Fruit fly (Drosophila melanogaster) whole organism, wandering third instar larva: Measurements from ENCODE around the gene Mlc2.

Experiments
- Abd-B ChIP-seq: fragments of >200 bp; optimal IDR thresholded peaks from 2 replicates; lab custom pipeline; 2017; ENCODE audit warnings: missing biosample characterization, missing genetic modification characterization
- CG32264 ChIP-seq: fragments of 200-800 bp; sonication (Bioruptor generic); optimal IDR thresholded peaks from 2 replicates; lab custom pipeline; 2016; ENCODE audit warnings: missing biosample characterization, missing genetic modification characterization
- CG9705 ChIP-seq: fragments of 200-800 bp; sonication (Bioruptor generic); optimal IDR thresholded peaks from 2 replicates; lab custom pipeline; 2018; ENCODE audit warnings: missing biosample characterization, mild to moderate bottlenecking, missing genetic modification characterization
- CrebA ChIP-seq: fragments of 200-800 bp; sonication (Bioruptor generic); optimal IDR thresholded peaks from 2 replicates; lab custom pipeline; 2016; ENCODE audit warnings: missing biosample characterization, mild to moderate bottlenecking, missing genetic modification characterization, borderline replicate concordance
- Dfd ChIP-seq: fragments of >200 bp; optimal IDR thresholded peaks from 2 replicates; lab custom pipeline; 2017; ENCODE audit warnings: missing biosample characterization, missing genetic modification characterization
- Dif ChIP-seq: fragments of 200-275, 200-300 bp; sonication (Bioruptor generic); optimal IDR thresholded peaks from 2 replicates; lab custom pipeline; 2018; ENCODE audit warnings: missing biosample characterization, missing genetic modification characterization; ENCODE audit not compliant: partially characterized antibody
- GATAd ChIP-seq: sonication (Bioruptor generic); optimal IDR thresholded peaks from 2 replicates; lab custom pipeline; 2016; ENCODE audit warnings: missing biosample characterization, missing genetic modification characterization
- HLH106 ChIP-seq: fragments of 200-800 bp; optimal IDR thresholded peaks from 3 replicates; lab custom pipeline; 2019; ENCODE audit warnings: missing biosample characterization, mild to moderate bottlenecking, missing genetic modification characterization, moderate library complexity
- Hnf4 ChIP-seq: fragments of 200-800 bp; sonication (Bioruptor generic); optimal IDR thresholded peaks from 2 replicates; lab custom pipeline; 2016; ENCODE audit warnings: missing biosample characterization, mild to moderate bottlenecking, missing genetic modification characterization
- Hr78 ChIP-seq: fragments of >200 bp; optimal IDR thresholded peaks from 2 replicates; lab custom pipeline; 2017; ENCODE audit warnings: missing biosample characterization, missing genetic modification characterization
- Hr83 ChIP-seq: fragments of 200-300 bp; sonication (Bioruptor generic); optimal IDR thresholded peaks from 2 replicates; lab custom pipeline; 2016; ENCODE audit warnings: missing biosample characterization, mild to moderate bottlenecking, missing genetic modification characterization, moderate library complexity; ENCODE audit not compliant: poor library complexity, severe bottlenecking
- Jra ChIP-seq: sonication (Bioruptor generic); optimal IDR thresholded peaks from 2 replicates; lab custom pipeline; 2016; ENCODE audit warnings: missing biosample characterization, missing genetic modification characterization
- Mio ChIP-seq: sonication (Bioruptor generic); optimal IDR thresholded peaks from 2 replicates; lab custom pipeline; 2016; ENCODE audit warnings: missing biosample characterization, missing genetic modification characterization
- Myc ChIP-seq: fragments of >200 bp; optimal IDR thresholded peaks from 2 replicates; lab custom pipeline; 2017
- N ChIP-seq: fragments of >200 bp; optimal IDR thresholded peaks from 2 replicates; lab custom pipeline; 2018; ENCODE audit warnings: missing biosample characterization, missing external identifiers, missing genetic modification characterization
- OdsH ChIP-seq: fragments of 200-800 bp; sonication (Bioruptor generic); optimal IDR thresholded peaks from 2 replicates; lab custom pipeline; 2016; ENCODE audit warnings: missing biosample characterization, mild to moderate bottlenecking, missing genetic modification characterization
- Rel ChIP-seq, 2 experiments: fragments of 200-800 bp; sonication (Bioruptor generic) in 1 of 2; optimal IDR thresholded peaks; 2 replicates in 1 of 2; 3 replicates in 1 of 2; lab custom pipeline; 2016 to 2019; ENCODE audit warnings: mild to moderate bottlenecking in 2 of 2, missing biosample characterization in 2 of 2, missing genetic modification characterization in 2 of 2, moderate library complexity in 1 of 2
- Sp1 ChIP-seq: fragments of 200-800 bp; sonication (Bioruptor generic); optimal IDR thresholded peaks from 3 replicates; lab custom pipeline; 2019; ENCODE audit warnings: missing biosample characterization, mild to moderate bottlenecking, missing genetic modification characterization, moderate library complexity
- Vsx2 ChIP-seq: fragments of 200-300, 225-300 bp; sonication (Bioruptor generic); optimal IDR thresholded peaks from 2 replicates; lab custom pipeline; 2018; ENCODE audit warnings: missing biosample characterization, missing genetic modification characterization; ENCODE audit not compliant: partially characterized antibody
- br ChIP-seq: fragments of 200-800 bp; sonication (Bioruptor generic); optimal IDR thresholded peaks from 2 replicates; lab custom pipeline; 2016; ENCODE audit warnings: missing biosample characterization, missing genetic modification characterization
- brk ChIP-seq: fragments of 200-800 bp; sonication (Bioruptor generic); optimal IDR thresholded peaks from 2 replicates; lab custom pipeline; 2016; ENCODE audit warnings: missing biosample characterization, mild to moderate bottlenecking, missing genetic modification characterization
- dl ChIP-seq, 2 experiments: fragments of 175-275, 200-275 bp in 1 of 2; fragments of 200-275 bp in 1 of 2; sonication (Bioruptor generic); optimal IDR thresholded peaks; lab custom pipeline; 2018; ENCODE audit warnings: mild to moderate bottlenecking in 2 of 2, missing biosample characterization in 2 of 2, missing genetic modification characterization in 2 of 2, moderate library complexity in 2 of 2; ENCODE audit not compliant: partially characterized antibody in 2 of 2, insufficient read depth in 1 of 2
- dmrt93B ChIP-seq: fragments of 200-800 bp; sonication (Bioruptor generic); optimal IDR thresholded peaks from 2 replicates; lab custom pipeline; 2018; ENCODE audit warnings: missing biosample characterization, mild to moderate bottlenecking, missing genetic modification characterization
- dsf ChIP-seq: sonication (Bioruptor generic); optimal IDR thresholded peaks from 2 replicates; lab custom pipeline; 2016; ENCODE audit warnings: missing biosample characterization, missing genetic modification characterization, borderline replicate concordance
- ey ChIP-seq: fragments of 200-800 bp; sonication (Bioruptor generic); optimal IDR thresholded peaks from 2 replicates; lab custom pipeline; 2016; ENCODE audit warnings: missing biosample characterization, missing genetic modification characterization
- foxo ChIP-seq, 2 experiments: fragments of 200-800 bp; sonication (Bioruptor generic); optimal IDR thresholded peaks; 2 replicates in 1 of 2; 3 replicates in 1 of 2; lab custom pipeline; 2016 to 2017; ENCODE audit warnings: missing biosample characterization in 2 of 2, missing genetic modification characterization in 2 of 2
- fru ChIP-seq: fragments of 200-800 bp; sonication (Bioruptor generic); optimal IDR thresholded peaks from 3 replicates; lab custom pipeline; 2016; ENCODE audit warnings: missing biosample characterization, mild to moderate bottlenecking, missing genetic modification characterization
- h ChIP-seq: fragments of 200-800 bp; sonication (Bioruptor generic); optimal IDR thresholded peaks from 3 replicates; lab custom pipeline; 2016; ENCODE audit warnings: missing biosample characterization, mild to moderate bottlenecking, missing genetic modification characterization
- jim ChIP-seq: fragments of 175-275, 200-325 bp; sonication (Bioruptor generic); optimal IDR thresholded peaks from 2 replicates; lab custom pipeline; 2016; ENCODE audit warnings: missing biosample characterization, mild to moderate bottlenecking, missing genetic modification characterization
- lola ChIP-seq: fragments of >200 bp; optimal IDR thresholded peaks from 2 replicates; lab custom pipeline; 2017; ENCODE audit warnings: missing biosample characterization, missing genetic modification characterization
- pan ChIP-seq: fragments of >200 bp; optimal IDR thresholded peaks from 2 replicates; lab custom pipeline; 2017
- psq ChIP-seq: fragments of 200-800 bp; sonication (Bioruptor generic); optimal IDR thresholded peaks from 3 replicates; lab custom pipeline; 2017; ENCODE audit warnings: missing biosample characterization, mild to moderate bottlenecking, missing genetic modification characterization, moderate library complexity
- rgr ChIP-seq: fragments of 200-800 bp; sonication (Bioruptor generic); optimal IDR thresholded peaks from 3 replicates; lab custom pipeline; 2016; ENCODE audit warnings: missing biosample characterization, mild to moderate bottlenecking, missing genetic modification characterization
- sage ChIP-seq: fragments of 200-800 bp; sonication (Bioruptor generic); optimal IDR thresholded peaks from 2 replicates; lab custom pipeline; 2016; ENCODE audit warnings: missing biosample characterization, mild to moderate bottlenecking, missing genetic modification characterization
- sv ChIP-seq: fragments of 200-800 bp; sonication (Bioruptor generic); optimal IDR thresholded peaks from 3 replicates; lab custom pipeline; 2016; ENCODE audit warnings: missing biosample characterization, missing genetic modification characterization
- tai ChIP-seq: sonication (Bioruptor generic); optimal IDR thresholded peaks from 2 replicates; lab custom pipeline; 2016; ENCODE audit warnings: missing biosample characterization, missing genetic modification characterization
- usp ChIP-seq: fragments of >200 bp; optimal IDR thresholded peaks from 2 replicates; lab custom pipeline; 2017; ENCODE audit warnings: missing biosample characterization, missing genetic modification characterization
- woc ChIP-seq: sonication (Bioruptor generic); optimal IDR thresholded peaks from 2 replicates; lab custom pipeline; 2016; ENCODE audit warnings: missing biosample characterization, mild to moderate bottlenecking, missing genetic modification characterization

Mlc2 gene

DNA sequence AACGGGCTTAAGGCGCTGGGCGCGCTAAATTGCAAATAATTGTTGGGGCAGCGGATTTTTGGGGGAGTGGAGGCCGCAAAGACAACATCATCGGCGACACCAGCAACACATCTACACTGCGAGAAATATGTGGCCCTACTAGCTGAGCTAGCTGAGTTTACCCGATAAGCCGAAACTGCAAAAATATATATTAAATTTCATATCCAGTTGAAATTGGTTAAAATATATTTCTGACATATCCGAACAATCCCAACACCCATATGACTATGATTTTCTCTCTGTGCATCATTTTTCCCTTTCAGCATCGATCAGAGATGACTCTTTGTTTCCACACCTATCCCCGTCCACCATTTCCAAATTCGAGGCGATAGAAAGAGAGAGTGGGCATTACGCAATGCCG, 15.5 kb upstream of the Mlc2 start:
- TF ChIP-seq CG9705, result no peak
- TF ChIP-seq pan (lab: Kevin White, UChicago), result no peak
- no peak for TF ChIP-seq tai (GFP tag; lab: Kevin White, UChicago)
- no peak for TF ChIP-seq brk
- TF ChIP-seq Sp1 (GFP tag; lab: Kevin White, UChicago), result peak; percentile 39
- TF ChIP-seq Myc (lab: Kevin White, UChicago), result no peak
- TF ChIP-seq N, result no peak
- TF ChIP-seq sage, result no peak
- peak; percentile 63 for TF ChIP-seq ey (GFP tag; lab: Kevin White, UChicago)
- no peak for TF ChIP-seq Hr78 (GFP tag; lab: Kevin White, UChicago)
- TF ChIP-seq Hr83 (GFP tag; lab: Kevin White, UChicago), result no peak
- peak; percentile 76 for TF ChIP-seq h (GFP tag; lab: Kevin White, UChicago)
- TF ChIP-seq dmrt93B (GFP tag; lab: Kevin White, UChicago), result no peak
- TF ChIP-seq usp (GFP tag; lab: Kevin White, UChicago), result no peak
- TF ChIP-seq dsf (GFP tag; lab: Kevin White, UChicago), result no peak
- TF ChIP-seq fru, result peak; percentile 69
- TF ChIP-seq rgr, result peak; percentile 63
- peak; percentile 17 for TF ChIP-seq woc (GFP tag; lab: Kevin White, UChicago)
- TF ChIP-seq lola (GFP tag; lab: Kevin White, UChicago), result no peak
- no peak for TF ChIP-seq Dif (GFP tag; lab: Kevin White, UChicago)
- no peak for TF ChIP-seq Jra
- TF ChIP-seq dl (GFP tag; optimal IDR thresholded peaks at IDR 0.05; lab: Kevin White, UChicago; ENCODE audit: insufficient read depth in 1 of 2, partially characterized antibody in 2 of 2), result no peak
- TF ChIP-seq OdsH (GFP tag; lab: Kevin White, UChicago), result peak; percentile 46
- peak; percentile 67 for TF ChIP-seq br (GFP tag; lab: Kevin White, UChicago)
- peak; percentile 62 for TF ChIP-seq HLH106 (tag; lab: Kevin White, UChicago)
- TF ChIP-seq Hnf4, result peak; percentile 32
- no peak for TF ChIP-seq CrebA (GFP tag; lab: Kevin White, UChicago)
- peak; percentile 36 for TF ChIP-seq CG32264 (GFP tag; lab: Kevin White, UChicago)
- peak in 1 of 2 experiments; percentile 67 for TF ChIP-seq foxo (GFP tag; optimal IDR thresholded peaks at IDR 0.05; lab: Kevin White, UChicago)
- no peak for TF ChIP-seq Mio (GFP tag; lab: Kevin White, UChicago)
- TF ChIP-seq Dfd (GFP tag; lab: Kevin White, UChicago), result no peak
- TF ChIP-seq sv, result peak; percentile 48
- TF ChIP-seq GATAd (GFP tag; lab: Kevin White, UChicago), result no peak
- peak; percentile 44 for TF ChIP-seq psq (GFP tag; lab: Kevin White, UChicago)
- TF ChIP-seq Abd-B, result no peak
- no peak for TF ChIP-seq jim (GFP tag; lab: Kevin White, UChicago)
- no peak for TF ChIP-seq Rel (GFP tag; optimal IDR thresholded peaks at IDR 0.05; lab: Kevin White, UChicago)
- TF ChIP-seq Rel (tag; optimal IDR thresholded peaks at IDR 0.05; lab: Kevin White, UChicago), result no peak

DNA sequence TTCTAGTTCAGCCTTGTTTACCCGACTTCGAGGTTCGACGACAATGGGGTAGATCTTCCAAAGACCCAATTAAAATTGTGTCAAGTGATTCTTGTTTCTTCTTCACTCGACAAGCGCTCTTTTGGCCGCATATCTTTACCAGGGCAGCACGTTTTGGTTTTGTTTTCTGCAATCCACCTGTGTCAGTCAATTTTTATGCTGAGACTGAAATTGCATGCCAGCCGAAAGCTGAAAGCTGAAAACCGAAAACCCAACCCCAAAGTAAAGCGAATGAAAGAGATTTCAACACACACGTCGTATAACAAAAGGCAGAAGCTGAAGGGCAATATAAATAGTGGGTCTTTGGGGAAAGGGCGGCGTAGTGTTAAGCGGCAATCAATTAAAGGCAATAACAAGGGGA, 15.0 kb upstream of the Mlc2 start:
- TF ChIP-seq dmrt93B (GFP tag; lab: Kevin White, UChicago) (no peak), Dif (GFP tag; lab: Kevin White, UChicago) (no peak), Vsx2 (no peak), jim (GFP tag; lab: Kevin White, UChicago) (no peak), ey (GFP tag; lab: Kevin White, UChicago) (no peak), HLH106 (tag; lab: Kevin White, UChicago) (no peak), Hnf4 (no peak), br (GFP tag; lab: Kevin White, UChicago) (no peak), brk (no peak), dl (GFP tag; optimal IDR thresholded peaks at IDR 0.05; lab: Kevin White, UChicago; ENCODE audit: insufficient read depth in 1 of 2, partially characterized antibody in 2 of 2) (no peak), usp (GFP tag; lab: Kevin White, UChicago) (no peak), dsf (GFP tag; lab: Kevin White, UChicago) (no peak), Jra (no peak), lola (GFP tag; lab: Kevin White, UChicago) (no peak), sage (no peak), Rel (GFP tag; optimal IDR thresholded peaks at IDR 0.05; lab: Kevin White, UChicago) (no peak), Rel (tag; optimal IDR thresholded peaks at IDR 0.05; lab: Kevin White, UChicago) (no peak), rgr (no peak), CG9705 (no peak), fru (no peak), Mio (GFP tag; lab: Kevin White, UChicago) (no peak)
